Fruit fly (Drosophila melanogaster): ENCODE data around the gene Glut3.

Gene Glut3

DNA sequence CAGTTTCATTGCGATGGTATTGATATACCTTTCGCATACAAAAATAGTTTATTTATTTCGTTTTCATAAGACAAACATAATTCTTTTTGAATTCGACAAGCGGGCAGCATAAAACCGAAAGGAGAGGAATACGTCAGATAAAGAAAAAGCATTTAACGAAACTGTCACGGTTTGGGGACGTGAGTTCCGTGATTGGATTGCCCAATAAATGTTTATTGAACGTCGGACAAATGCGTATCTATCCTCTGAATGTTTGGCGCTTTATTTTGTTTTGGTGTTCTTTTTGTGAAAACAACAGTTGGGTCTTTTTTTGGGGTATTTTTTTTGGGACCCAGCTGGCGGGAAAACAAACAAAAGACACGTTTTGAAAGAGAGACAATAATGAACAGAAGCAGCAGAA, 23.0 kb upstream of the Glut3 start:
- TF ChIP-seq CG8478 (optimal IDR thresholded peaks at IDR 0.05) (no peak), pan (optimal IDR thresholded peaks at IDR 0.05) (no peak), EcR (GFP tag; optimal IDR thresholded peaks at IDR 0.05) (no peak), Dll (optimal IDR thresholded peaks at IDR 0.05) (no peak), usp (GFP tag; optimal IDR thresholded peaks at IDR 0.05) (no peak), psq (optimal IDR thresholded peaks at IDR 0.05) (no peak)

DNA sequence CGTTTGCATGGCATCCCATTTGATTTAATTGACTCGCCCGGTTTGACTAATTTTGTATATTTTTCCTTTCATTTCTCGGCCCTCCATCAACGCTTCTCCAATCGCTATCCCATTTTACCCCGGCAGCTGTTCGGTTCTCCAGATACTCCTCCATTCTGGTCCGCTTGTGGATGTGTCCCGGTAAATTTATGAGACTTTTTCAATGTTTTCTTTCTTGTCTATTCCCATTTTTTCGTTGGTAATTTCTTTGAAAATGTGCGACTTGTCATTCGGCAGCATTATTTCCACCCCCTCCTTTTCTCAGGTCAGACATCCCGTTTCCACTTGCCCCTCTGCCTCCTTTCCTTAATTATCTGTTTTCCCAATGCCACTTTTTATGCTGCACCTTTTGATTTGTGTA, 22.3 kb upstream of the Glut3 start:
- no peak for TF ChIP-seq psq (optimal IDR thresholded peaks at IDR 0.05)
- no peak for TF ChIP-seq CG8478 (optimal IDR thresholded peaks at IDR 0.05)
- no peak for TF ChIP-seq usp (GFP tag; optimal IDR thresholded peaks at IDR 0.05)
- no peak for TF ChIP-seq Dll (optimal IDR thresholded peaks at IDR 0.05)
- TF ChIP-seq EcR (GFP tag; optimal IDR thresholded peaks at IDR 0.05): no peak
- no peak for TF ChIP-seq pan (optimal IDR thresholded peaks at IDR 0.05)

DNA sequence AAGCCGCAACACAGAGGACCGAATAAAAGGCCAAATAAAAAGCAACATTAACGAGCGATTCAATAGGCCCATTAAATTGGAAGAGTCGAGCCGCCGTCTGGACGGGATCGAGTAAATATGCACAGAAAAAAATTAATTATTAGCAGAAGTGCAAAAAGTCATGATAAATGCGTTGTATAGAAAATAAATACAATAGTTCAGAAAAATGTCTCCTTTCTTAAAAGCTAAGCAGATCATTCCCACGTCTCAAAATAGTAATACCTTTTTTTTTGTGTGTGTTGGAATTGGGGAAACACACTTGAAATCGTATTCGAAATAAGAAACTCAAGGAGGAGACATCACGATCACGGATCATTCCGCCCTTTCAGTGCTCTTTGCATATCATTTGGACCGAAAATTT, 18.7 kb upstream of the Glut3 start:
- TF ChIP-seq EcR (GFP tag; optimal IDR thresholded peaks at IDR 0.05) (no peak), CG8478 (optimal IDR thresholded peaks at IDR 0.05) (no peak), psq (optimal IDR thresholded peaks at IDR 0.05) (no peak), usp (GFP tag; optimal IDR thresholded peaks at IDR 0.05) (no peak)

- TF ChIP-seq CG8478 (optimal IDR thresholded peaks at IDR 0.05) (no peak), Dll (optimal IDR thresholded peaks at IDR 0.05) (no peak), EcR (GFP tag; optimal IDR thresholded peaks at IDR 0.05) (no peak), usp (GFP tag; optimal IDR thresholded peaks at IDR 0.05) (no peak), pan (optimal IDR thresholded peaks at IDR 0.05) (no peak), psq (optimal IDR thresholded peaks at IDR 0.05) (no peak)
These were observed 17.3 kb upstream of the Glut3 start for dm6 chr3R:16770653-16771377.

DNA sequence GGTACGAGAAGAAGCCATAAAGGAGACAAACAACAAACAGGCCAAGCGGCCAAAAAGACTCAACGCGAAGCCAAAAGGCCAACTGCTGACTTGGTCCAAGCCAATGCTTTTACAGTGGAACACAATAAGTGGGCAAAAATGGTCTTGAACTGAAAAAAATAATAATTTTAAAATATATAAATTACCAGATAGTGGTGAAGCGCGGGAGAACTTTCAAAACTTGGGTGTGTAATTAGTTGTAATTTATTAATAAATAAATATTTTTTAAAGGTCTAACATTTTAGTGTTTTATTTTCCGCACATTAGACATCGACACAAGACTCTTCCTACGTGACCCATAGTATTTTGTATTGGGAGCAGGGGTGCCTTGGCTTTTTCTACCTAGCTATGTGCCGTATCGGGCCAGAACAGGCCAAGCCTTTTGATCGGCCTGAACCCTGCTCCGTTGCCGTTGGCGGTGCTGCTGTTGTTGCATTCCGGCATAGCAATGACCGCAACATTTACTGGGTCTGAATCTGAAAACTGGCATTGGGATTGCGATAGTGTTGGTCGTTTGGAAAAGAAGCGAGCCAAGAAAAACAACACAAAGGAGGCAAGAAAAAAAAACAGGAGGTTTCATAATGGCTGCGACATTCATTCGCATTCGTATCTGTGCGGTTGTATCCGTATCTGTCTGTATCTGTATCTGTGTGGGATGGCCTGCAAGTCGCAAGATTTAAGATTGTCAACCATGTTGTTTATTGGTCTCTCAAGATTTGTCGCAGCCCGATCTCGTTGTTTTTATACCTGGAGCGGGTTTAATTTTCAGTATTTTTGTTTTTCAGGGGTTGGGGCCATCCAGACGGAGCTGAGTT, 16.3 kb upstream of the Glut3 start:
- no peak for TF ChIP-seq pan (optimal IDR thresholded peaks at IDR 0.05)
- no peak for TF ChIP-seq CG8478 (optimal IDR thresholded peaks at IDR 0.05)
- no peak for TF ChIP-seq psq (optimal IDR thresholded peaks at IDR 0.05)
- TF ChIP-seq Dll (optimal IDR thresholded peaks at IDR 0.05): no peak
- no peak for TF ChIP-seq EcR (GFP tag; optimal IDR thresholded peaks at IDR 0.05)
- no peak for TF ChIP-seq usp (GFP tag; optimal IDR thresholded peaks at IDR 0.05)

dm6 chr3R:16773176-16773702, 14.9 kb upstream of the Glut3 start:
- TF ChIP-seq CG8478 (optimal IDR thresholded peaks at IDR 0.05): no peak

dm6 chr3R:16782401-16782800, 5.7 kb upstream of the Glut3 start:
- TF ChIP-seq EcR (GFP tag; optimal IDR thresholded peaks at IDR 0.05) (no peak), Dll (optimal IDR thresholded peaks at IDR 0.05) (peak; percentile 21)

dm6 chr3R:16783148-16783708, 4.9 kb upstream of the Glut3 start:
- TF ChIP-seq EcR (GFP tag; optimal IDR thresholded peaks at IDR 0.05): no peak
- no peak for TF ChIP-seq CG8478 (optimal IDR thresholded peaks at IDR 0.05)
- TF ChIP-seq Dll (optimal IDR thresholded peaks at IDR 0.05): no peak
- TF ChIP-seq pan (optimal IDR thresholded peaks at IDR 0.05): no peak
- TF ChIP-seq usp (GFP tag; optimal IDR thresholded peaks at IDR 0.05): no peak
- TF ChIP-seq psq (optimal IDR thresholded peaks at IDR 0.05): no peak

dm6 chr3R:16783976-16784375, 4.1 kb upstream of the Glut3 start:
- TF ChIP-seq EcR (GFP tag; optimal IDR thresholded peaks at IDR 0.05): no peak
- no peak for TF ChIP-seq CG8478 (optimal IDR thresholded peaks at IDR 0.05)
- no peak for TF ChIP-seq Dll (optimal IDR thresholded peaks at IDR 0.05)
- TF ChIP-seq pan (optimal IDR thresholded peaks at IDR 0.05): no peak
- no peak for TF ChIP-seq psq (optimal IDR thresholded peaks at IDR 0.05)
- no peak for TF ChIP-seq usp (GFP tag; optimal IDR thresholded peaks at IDR 0.05)

dm6 chr3R:16785056-16785455, 3.1 kb upstream of the Glut3 start:
- TF ChIP-seq psq (optimal IDR thresholded peaks at IDR 0.05) (no peak), CG8478 (optimal IDR thresholded peaks at IDR 0.05) (no peak), EcR (GFP tag; optimal IDR thresholded peaks at IDR 0.05) (no peak), Dll (optimal IDR thresholded peaks at IDR 0.05) (no peak), pan (optimal IDR thresholded peaks at IDR 0.05) (no peak), usp (GFP tag; optimal IDR thresholded peaks at IDR 0.05) (no peak)

DNA sequence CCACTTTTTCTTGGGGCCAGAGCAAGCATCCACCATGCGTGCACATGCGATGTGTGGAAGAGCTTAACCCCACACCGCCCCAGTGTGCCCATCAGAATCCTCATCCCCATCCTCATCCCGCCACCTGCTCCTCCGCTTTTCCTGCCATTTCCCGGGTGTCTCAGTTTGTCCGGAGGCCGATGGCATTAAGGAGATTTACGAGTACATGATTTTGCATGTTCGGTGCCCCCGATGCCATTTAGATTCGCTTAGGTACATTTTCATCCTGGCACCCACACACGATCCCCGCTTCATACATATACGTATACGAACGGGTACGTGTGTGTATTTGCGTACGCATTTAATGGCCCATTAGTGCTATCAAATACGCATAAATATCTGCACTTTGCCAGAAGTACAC, 733 bp upstream of the Glut3 start:
- TF ChIP-seq pan (optimal IDR thresholded peaks at IDR 0.05) (no peak), psq (optimal IDR thresholded peaks at IDR 0.05) (no peak), CG8478 (optimal IDR thresholded peaks at IDR 0.05) (no peak), EcR (GFP tag; optimal IDR thresholded peaks at IDR 0.05) (no peak), usp (GFP tag; optimal IDR thresholded peaks at IDR 0.05) (no peak), Dll (optimal IDR thresholded peaks at IDR 0.05) (no peak)

DNA sequence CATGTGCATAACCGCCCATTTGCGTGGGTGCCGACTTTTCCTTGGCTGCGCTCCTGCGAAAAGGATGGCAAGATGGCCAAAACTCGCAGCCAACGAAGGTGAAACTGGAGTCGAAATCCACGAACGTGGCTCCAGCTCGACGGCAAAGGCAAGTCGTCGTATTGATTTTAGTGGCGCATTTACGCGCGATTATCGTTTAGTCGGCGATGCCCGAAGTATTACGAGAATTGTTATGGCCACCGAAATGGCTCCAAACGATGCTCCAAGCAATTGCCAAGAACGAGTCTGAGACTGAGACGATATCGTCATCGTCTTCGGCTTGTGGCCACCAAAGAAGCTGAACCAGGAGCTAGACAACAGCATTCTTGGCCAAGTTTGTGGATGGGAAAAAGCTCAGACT, 3.5 kb downstream of the Glut3 start:
- TF ChIP-seq CG8478 (optimal IDR thresholded peaks at IDR 0.05) (no peak), usp (GFP tag; optimal IDR thresholded peaks at IDR 0.05) (no peak), pan (optimal IDR thresholded peaks at IDR 0.05) (no peak), Dll (optimal IDR thresholded peaks at IDR 0.05) (no peak), psq (optimal IDR thresholded peaks at IDR 0.05) (no peak), EcR (GFP tag; optimal IDR thresholded peaks at IDR 0.05) (no peak)
